Worm (Caenorhabditis elegans): Measurements from ENCODE around the gene C17H11.2.
A peak's percentile ranks its signal among the peaks of the same experiment; 100 is the strongest.

Gene C17H11.2

DNA sequence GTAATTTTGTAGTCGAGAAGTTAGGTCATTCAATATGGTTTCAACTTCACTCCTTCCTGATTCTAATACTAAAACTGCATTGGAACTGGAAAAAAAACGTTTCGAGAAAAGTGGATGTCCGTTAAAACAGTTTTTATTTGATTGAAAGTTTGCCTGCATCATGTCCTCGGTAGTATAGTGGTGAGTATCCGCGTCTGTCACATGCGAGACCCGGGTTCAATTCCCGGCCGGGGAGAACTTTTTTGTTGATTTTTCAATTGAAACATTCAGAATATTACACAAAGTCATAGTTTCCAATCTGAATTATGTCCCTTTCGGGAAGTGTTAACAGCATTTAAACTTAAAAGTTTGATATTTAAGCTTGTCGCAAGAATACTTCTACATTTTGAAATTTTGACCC is 20.7 kb upstream of the C17H11.2 start:
- no peak for TF ChIP-seq ama-1 (optimal IDR thresholded peaks at IDR 0.05)
- no peak for TF ChIP-seq scrt-1 (GFP tag; IDR thresholded peaks at IDR 0.05)
- no peak for TF ChIP-seq tbx-37 (GFP tag; conservative IDR thresholded peaks at IDR 0.05)
- no peak for TF ChIP-seq ceh-36 (tag; optimal IDR thresholded peaks at IDR 0.05)
- TF ChIP-seq aly-1 (tag; optimal IDR thresholded peaks at IDR 0.05) = no peak
- no peak for TF ChIP-seq pes-1 (GFP tag; IDR thresholded peaks at IDR 0.05)
- TF ChIP-seq ceh-13 (GFP tag; optimal IDR thresholded peaks at IDR 0.05) = no peak
- TF ChIP-seq tbx-11 (GFP tag; IDR thresholded peaks at IDR 0.05) = no peak
- TF ChIP-seq F13C5.2 (tag; optimal IDR thresholded peaks at IDR 0.05) = no peak
- no peak for TF ChIP-seq tra-4 (tag; optimal IDR thresholded peaks at IDR 0.05)
- no peak for TF ChIP-seq ets-7 (tag; optimal IDR thresholded peaks at IDR 0.05)
- no peak for TF ChIP-seq hmg-4 (GFP tag; optimal IDR thresholded peaks at IDR 0.05)
- TF ChIP-seq flt-1 (GFP tag; IDR thresholded peaks at IDR 0.05) = no peak
- TF ChIP-seq B0310.2 (tag; optimal IDR thresholded peaks at IDR 0.05) = no peak
- no peak for TF ChIP-seq hnd-1 (tag; optimal IDR thresholded peaks at IDR 0.05)

DNA sequence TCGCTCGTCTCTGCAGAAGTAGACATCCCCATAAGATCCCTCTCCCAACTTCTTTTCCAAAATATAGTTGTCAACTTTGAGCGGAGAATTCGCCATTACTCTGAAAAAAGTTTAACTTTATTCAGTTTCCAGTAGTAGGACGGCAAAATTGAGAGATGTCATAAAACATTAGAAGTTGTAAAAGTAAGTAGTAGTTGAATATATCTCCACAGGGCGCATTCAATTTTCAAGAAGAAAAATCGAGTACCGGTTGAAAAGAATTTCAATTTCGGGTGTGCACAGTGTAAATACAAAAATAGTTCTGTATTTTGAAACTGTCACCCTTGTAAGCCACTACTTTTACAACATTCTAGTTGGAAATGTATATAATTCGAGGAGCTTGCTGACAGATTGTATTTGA is 19.1 kb upstream of the C17H11.2 start, which contains the start of gene F22F1.2:
Gene F22F1.2, minus strand, starts transcription at position 101 of the 400 bp plus-strand sequence.
- TF ChIP-seq tra-4 (tag; optimal IDR thresholded peaks at IDR 0.05) (no peak), hnd-1 (tag; optimal IDR thresholded peaks at IDR 0.05) (no peak), ceh-13 (GFP tag; optimal IDR thresholded peaks at IDR 0.05) (no peak), tbx-37 (GFP tag; conservative IDR thresholded peaks at IDR 0.05) (no peak), ets-7 (tag; optimal IDR thresholded peaks at IDR 0.05) (no peak), hmbx-1 (tag; optimal IDR thresholded peaks at IDR 0.05) (no peak), hmg-4 (GFP tag; optimal IDR thresholded peaks at IDR 0.05) (no peak), B0310.2 (tag; optimal IDR thresholded peaks at IDR 0.05) (no peak), ceh-36 (tag; optimal IDR thresholded peaks at IDR 0.05) (no peak), ama-1 (optimal IDR thresholded peaks at IDR 0.05) (no peak), pes-1 (GFP tag; IDR thresholded peaks at IDR 0.05) (no peak), tbx-11 (GFP tag; IDR thresholded peaks at IDR 0.05) (no peak)

DNA sequence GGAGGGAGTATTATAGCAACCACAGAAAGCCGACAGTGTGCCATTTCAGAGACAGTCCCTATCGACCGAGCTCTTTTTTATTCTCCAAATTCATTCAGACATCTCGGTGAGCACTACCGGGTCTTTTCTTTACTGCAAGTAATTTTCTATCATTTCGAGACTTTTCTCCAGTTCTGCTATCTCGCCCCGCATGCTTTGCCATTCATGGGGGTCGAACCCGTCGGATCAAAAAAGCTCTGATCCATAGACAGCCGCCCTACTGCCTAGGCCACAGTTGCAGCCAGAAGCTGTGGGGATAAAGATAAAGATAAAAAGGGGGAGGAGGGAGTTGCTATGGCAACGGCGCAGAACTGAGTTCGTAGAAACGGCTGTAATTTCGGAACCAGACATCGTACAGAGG is 18.3 kb upstream of the C17H11.2 start:
- no peak for TF ChIP-seq ceh-36 (tag; optimal IDR thresholded peaks at IDR 0.05)
- peak; percentile 43 for TF ChIP-seq hmg-4 (GFP tag; optimal IDR thresholded peaks at IDR 0.05)
- TF ChIP-seq pes-1 (GFP tag; IDR thresholded peaks at IDR 0.05) = no peak
- TF ChIP-seq ets-7 (tag; optimal IDR thresholded peaks at IDR 0.05) = no peak
- no peak for TF ChIP-seq tra-4 (tag; optimal IDR thresholded peaks at IDR 0.05)
- no peak for TF ChIP-seq aly-1 (tag; optimal IDR thresholded peaks at IDR 0.05)
- TF ChIP-seq ama-1 (optimal IDR thresholded peaks at IDR 0.05) = no peak
- no peak for TF ChIP-seq sea-1 (GFP tag; conservative IDR thresholded peaks at IDR 0.05)

DNA sequence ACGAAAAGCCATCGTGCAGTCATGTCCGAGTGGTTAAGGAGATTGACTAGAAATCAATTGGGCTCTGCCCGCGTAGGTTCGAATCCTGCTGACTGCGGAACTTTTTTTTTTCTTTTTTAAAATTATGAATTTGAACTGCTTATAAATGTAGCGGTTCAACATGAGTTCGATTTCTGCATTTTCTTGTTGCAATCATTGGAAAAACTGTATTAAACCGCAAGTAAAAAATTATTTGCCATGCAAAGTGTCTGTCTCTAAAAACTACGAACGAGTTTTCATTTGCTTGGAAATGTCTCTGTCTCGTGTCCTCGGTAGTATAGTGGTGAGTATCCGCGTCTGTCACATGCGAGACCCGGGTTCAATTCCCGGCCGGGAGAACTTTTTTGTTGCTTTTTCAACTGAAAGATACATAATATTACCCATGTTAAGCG is 14.3 kb upstream of the C17H11.2 start:
- TF ChIP-seq flt-1 (GFP tag; IDR thresholded peaks at IDR 0.05) = peak; percentile 83
- peak; percentile 61 for TF ChIP-seq scrt-1 (GFP tag; IDR thresholded peaks at IDR 0.05)
- peak; percentile 79 for TF ChIP-seq tbx-37 (GFP tag; conservative IDR thresholded peaks at IDR 0.05)
- peak; percentile 58 for TF ChIP-seq tbx-11 (GFP tag; IDR thresholded peaks at IDR 0.05)
- peak; percentile 81 for TF ChIP-seq pes-1 (GFP tag; IDR thresholded peaks at IDR 0.05)

DNA sequence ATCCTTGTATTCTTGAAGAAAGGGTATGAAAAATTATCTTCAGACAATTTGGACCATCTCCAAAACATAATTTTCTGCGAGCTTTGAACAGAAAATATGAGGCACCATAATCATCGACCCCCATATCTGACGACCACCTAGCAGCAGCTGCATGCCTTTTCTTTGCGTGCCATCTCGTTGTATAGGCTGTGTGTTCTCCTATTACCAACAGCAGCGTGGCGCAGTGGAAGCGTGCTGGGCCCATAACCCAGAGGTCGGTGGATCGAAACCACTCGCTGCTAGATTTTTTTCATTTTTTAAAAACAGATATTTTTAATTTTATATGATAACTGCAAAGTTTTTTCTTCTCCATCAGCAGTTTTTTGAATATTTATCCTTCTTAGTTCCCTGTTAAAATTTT is 13.8 kb upstream of the C17H11.2 start:
- TF ChIP-seq B0310.2 (tag; optimal IDR thresholded peaks at IDR 0.05) (peak; percentile 87), ama-1 (optimal IDR thresholded peaks at IDR 0.05) (no peak), flt-1 (GFP tag; IDR thresholded peaks at IDR 0.05) (peak; percentile 96), hmg-4 (GFP tag; optimal IDR thresholded peaks at IDR 0.05) (peak; percentile 97), pes-1 (GFP tag; IDR thresholded peaks at IDR 0.05) (peak; percentile 98), tra-4 (tag; optimal IDR thresholded peaks at IDR 0.05) (peak; percentile 68), hmbx-1 (tag; optimal IDR thresholded peaks at IDR 0.05) (peak; percentile 71), hnd-1 (tag; optimal IDR thresholded peaks at IDR 0.05) (peak; percentile 46), sea-1 (GFP tag; conservative IDR thresholded peaks at IDR 0.05) (peak; percentile 99), aly-1 (tag; optimal IDR thresholded peaks at IDR 0.05) (no peak), F13C5.2 (tag; optimal IDR thresholded peaks at IDR 0.05) (peak; percentile 78), ets-7 (tag; optimal IDR thresholded peaks at IDR 0.05) (peak; percentile 46), ceh-13 (GFP tag; optimal IDR thresholded peaks at IDR 0.05) (peak; percentile 83), ceh-36 (tag; optimal IDR thresholded peaks at IDR 0.05) (peak; percentile 93), tbx-37 (GFP tag; conservative IDR thresholded peaks at IDR 0.05) (peak; percentile 94), scrt-1 (GFP tag; IDR thresholded peaks at IDR 0.05) (peak; percentile 97), tbx-11 (GFP tag; IDR thresholded peaks at IDR 0.05) (peak; percentile 91)

DNA sequence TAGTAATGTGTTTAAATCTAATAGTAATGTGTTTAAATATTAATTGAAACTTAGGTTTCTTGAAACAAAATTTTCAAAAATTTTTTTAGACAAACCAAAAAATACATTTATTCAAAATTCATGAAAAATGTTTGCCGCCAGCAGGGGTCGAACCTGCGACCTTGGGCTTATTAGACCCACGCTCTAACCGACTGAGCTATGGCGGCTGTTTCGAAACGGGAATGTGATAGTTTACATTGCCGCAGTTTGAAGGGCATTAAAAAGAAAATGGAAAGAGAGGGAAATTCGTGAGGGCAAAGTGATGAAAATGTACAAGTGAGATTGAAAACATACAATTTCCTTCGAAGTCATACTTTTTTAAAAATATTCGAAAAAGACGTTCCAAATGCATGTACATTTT is 13.2 kb upstream of the C17H11.2 start:
- TF ChIP-seq pes-1 (GFP tag; IDR thresholded peaks at IDR 0.05) = 0 out of 2 replicates have a peak, but pooled peaks have one; percentile 30
- 0 out of 2 replicates have a peak, but pooled peaks have one; percentile 21 for TF ChIP-seq tbx-37 (GFP tag; conservative IDR thresholded peaks at IDR 0.05)
- TF ChIP-seq ceh-13 (GFP tag; optimal IDR thresholded peaks at IDR 0.05) = no peak
- no peak for TF ChIP-seq B0310.2 (tag; optimal IDR thresholded peaks at IDR 0.05)
- 0 out of 2 replicates have a peak, but pooled peaks have one; percentile 27 for TF ChIP-seq tbx-11 (GFP tag; IDR thresholded peaks at IDR 0.05)
- TF ChIP-seq flt-1 (GFP tag; IDR thresholded peaks at IDR 0.05) = 0 out of 2 replicates have a peak, but pooled peaks have one; percentile 37
- TF ChIP-seq sea-1 (GFP tag; conservative IDR thresholded peaks at IDR 0.05) = peak; percentile 45
- TF ChIP-seq F13C5.2 (tag; optimal IDR thresholded peaks at IDR 0.05) = no peak

DNA sequence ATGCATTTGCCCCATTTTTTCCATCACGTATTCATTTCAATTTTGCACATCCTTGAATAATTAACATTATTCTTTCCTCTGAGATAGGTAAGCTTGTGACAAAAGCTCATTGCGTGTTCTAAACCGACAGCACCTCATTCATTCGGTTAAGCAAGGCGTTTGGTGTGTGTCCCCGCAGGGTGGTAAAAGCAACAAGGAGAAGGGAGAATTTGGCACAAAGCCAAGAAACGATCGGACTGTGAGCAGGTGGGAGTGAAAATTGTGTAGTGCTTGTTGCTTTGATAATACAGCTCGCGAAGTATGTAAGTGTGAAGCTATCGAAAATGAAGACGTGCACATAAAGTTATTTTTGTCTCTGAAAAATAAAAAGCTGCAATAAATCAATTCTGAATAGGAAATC is 12.6 kb upstream of the C17H11.2 start:
- TF ChIP-seq sea-1 (GFP tag; conservative IDR thresholded peaks at IDR 0.05) (peak; percentile 65; the same call in 1 of the 2 replicates), hmbx-1 (tag; optimal IDR thresholded peaks at IDR 0.05) (no peak), pes-1 (GFP tag; IDR thresholded peaks at IDR 0.05) (peak; percentile 31; the same call in 1 of the 2 replicates), hmg-4 (GFP tag; optimal IDR thresholded peaks at IDR 0.05) (peak; percentile 73), F13C5.2 (tag; optimal IDR thresholded peaks at IDR 0.05) (no peak), flt-1 (GFP tag; IDR thresholded peaks at IDR 0.05) (peak; percentile 59; the same call in 1 of the 2 replicates), ets-7 (tag; optimal IDR thresholded peaks at IDR 0.05) (no peak)
